Worm (Caenorhabditis elegans) whole organism, L4 larva: ENCODE data around the gene F55C5.17.

Source experiments
- R02D3.7 ChIP-seq: fragments of 150-350 bp; sonication (generic microtip); optimal IDR thresholded peaks from 3 replicates; lab custom pipeline; 2014; ENCODE audit warnings: missing biosample characterization, missing genetic modification characterization
- cey-2 ChIP-seq: sonication (generic microtip); optimal IDR thresholded peaks from 3 replicates; lab custom pipeline; 2017; ENCODE audit warnings: missing genetic modification characterization, mild to moderate bottlenecking, missing compliant biosample characterization, antibody characterized with exemption, borderline replicate concordance; ENCODE audit not compliant: insufficient read depth
- daf-16 ChIP-seq, 3 experiments: sonication (generic microtip); optimal IDR thresholded peaks; 2 replicates each; lab custom pipeline; 2016 to 2017; ENCODE audit warnings: missing genetic modification characterization in 3 of 3, missing genetic modification reagents in 3 of 3, mild to moderate bottlenecking in 2 of 3, missing compliant biosample characterization in 2 of 3, missing biosample characterization in 1 of 3, moderate library complexity in 1 of 3
- daf-8 ChIP-seq: fragments of 200-800 bp; sonication (Bioruptor generic); IDR thresholded peaks from 2 replicates; pipeline ENCODE4 v1.3.6; 2022; ENCODE audit warnings: missing genetic modification characterization, missing compliant biosample characterization
- fos-1 ChIP-seq: fragments of 150-350 bp; optimal IDR thresholded peaks from 2 replicates; lab custom pipeline; 2014; ENCODE audit warnings: missing biosample characterization, missing genetic modification characterization
- lin-39 ChIP-seq: fragments of 150-350 bp; optimal IDR thresholded peaks from 2 replicates; lab custom pipeline; 2014; ENCODE audit warnings: missing biosample characterization, missing genetic modification reagents, missing genetic modification characterization
- nhr-11 ChIP-seq: fragments of 150-350 bp; optimal IDR thresholded peaks from 2 replicates; lab custom pipeline; 2014; ENCODE audit warnings: missing biosample characterization, missing genetic modification characterization
- pha-4 ChIP-seq, 2 experiments: fragments of 150-350 bp in 1 of 2; fragments of 200-800 bp in 1 of 2; sonication (Bioruptor generic) in 1 of 2; IDR thresholded peaks in 1 of 2; optimal IDR thresholded peaks in 1 of 2; 2 replicates each; pipeline versions ENCODE4 v1.3.6 to Lab custom; 2014 to 2022; ENCODE audit warnings: missing genetic modification characterization in 2 of 2, missing genetic modification reagents in 2 of 2, missing biosample characterization in 1 of 2, missing compliant biosample characterization in 1 of 2
- set-16 ChIP-seq: fragments of 200-800 bp; sonication (Bioruptor generic); IDR thresholded peaks from 2 replicates; pipeline ENCODE4 v1.3.6; 2022; ENCODE audit warnings: missing genetic modification reagents, missing genetic modification characterization, missing compliant biosample characterization
- skn-1 ChIP-seq: fragments of 150-350 bp; optimal IDR thresholded peaks from 2 replicates; lab custom pipeline; 2014; ENCODE audit warnings: missing biosample characterization, missing genetic modification characterization
- unc-130 ChIP-seq: sonication (generic microtip); optimal IDR thresholded peaks from 2 replicates; lab custom pipeline; 2016; ENCODE audit warnings: missing genetic modification reagents, missing genetic modification characterization, missing compliant biosample characterization
- unc-39 ChIP-seq: sonication (generic microtip); optimal IDR thresholded peaks from 2 replicates; lab custom pipeline; 2017; ENCODE audit warnings: missing biosample characterization, missing genetic modification characterization
- unc-62 ChIP-seq, 3 experiments: fragments of 150-350 bp in 1 of 3; sonication (generic microtip); optimal IDR thresholded peaks in 2 of 3; peaks in 1 of 3; 1 replicate in 1 of 3; 2 replicates in 2 of 3; lab custom pipeline; 2014 to 2017; ENCODE audit warnings: missing biosample characterization in 3 of 3, missing genetic modification characterization in 3 of 3, missing genetic modification reagents in 3 of 3, missing genotype in 1 of 3
- zfp-2 ChIP-seq: sonication (generic microtip); optimal IDR thresholded peaks from 2 replicates; lab custom pipeline; 2016; ENCODE audit warnings: mild to moderate bottlenecking, missing genetic modification characterization, missing compliant biosample characterization

- TF ChIP-seq zfp-2 (tag; lab: Kevin White, UChicago) (no peak), skn-1 (tag; lab: Kevin White, UChicago) (no peak), daf-8 (GFP tag; lab: Robert Waterston, UW) (no peak), unc-39 (tag; lab: Kevin White, UChicago) (no peak), cey-2 (tag; lab: Kevin White, UChicago) (no peak), lin-39 (tag; lab: Kevin White, UChicago) (no peak), set-16 (GFP tag; lab: Robert Waterston, UW) (peak; percentile 67), daf-16 (GFP tag; optimal IDR thresholded peaks at IDR 0.05; lab: Kevin White, UChicago) (no peak), daf-16 (tag; optimal IDR thresholded peaks at IDR 0.05; lab: Kevin White, UChicago) (no peak), R02D3.7 (tag; lab: Kevin White, UChicago) (no peak), nhr-11 (tag; lab: Kevin White, UChicago) (no peak), fos-1 (tag; lab: Kevin White, UChicago) (no peak), unc-130 (GFP tag; lab: Kevin White, UChicago) (no peak), pha-4 (GFP tag; IDR thresholded peaks at IDR 0.05; lab: Robert Waterston, UW) (no peak), pha-4 (tag; optimal IDR thresholded peaks at IDR 0.05; lab: Kevin White, UChicago) (no peak), unc-62 (GFP tag; optimal IDR thresholded peaks at IDR 0.05 in 1 of 2; lab: Kevin White, UChicago) (no peak), unc-62 (tag; optimal IDR thresholded peaks at IDR 0.05; lab: Kevin White, UChicago) (no peak)
Measured at ce11 chrV:12326638-12327037, 24.3 kb downstream of the F55C5.17 start.
